Worm (Caenorhabditis elegans) whole organism, L4 larva: ENCODE data around the gene Y49F6B.19.
A peak's percentile ranks its signal among the peaks of the same experiment; 100 is the strongest.

Source experiments
- F37D6.2 ChIP-seq: sonication (generic microtip); optimal IDR thresholded peaks from 2 replicates; lab custom pipeline; 2016; ENCODE audit warnings: mild to moderate bottlenecking, missing genetic modification characterization, missing compliant biosample characterization
- F44E2.7 ChIP-seq: fragments of 200-800 bp; sonication (Bioruptor generic); IDR thresholded peaks from 2 replicates; pipeline ENCODE4 v2.1.2; 2022; ENCODE audit warnings: missing genetic modification characterization, missing compliant biosample characterization
- F49E8.2 ChIP-seq: sonication (generic microtip); optimal IDR thresholded peaks from 2 replicates; lab custom pipeline; 2016; ENCODE audit warnings: missing compliant biosample characterization, mild to moderate bottlenecking, missing genetic modification characterization, borderline replicate concordance
- R02D3.7 ChIP-seq: fragments of 150-350 bp; sonication (generic microtip); optimal IDR thresholded peaks from 3 replicates; lab custom pipeline; 2014; ENCODE audit warnings: missing biosample characterization, missing genetic modification characterization
- T20F7.1 ChIP-seq: fragments of 200-800 bp; sonication (Bioruptor generic); optimal IDR thresholded peaks from 2 replicates; lab custom pipeline; 2018; ENCODE audit warnings: mild to moderate bottlenecking, missing genetic modification characterization, missing compliant biosample characterization
- Y5F2A.4 ChIP-seq: fragments of 200-800 bp; sonication (Bioruptor generic); optimal IDR thresholded peaks from 2 replicates; lab custom pipeline; 2018; ENCODE audit warnings: mild to moderate bottlenecking, missing genetic modification characterization, missing compliant biosample characterization
- Y75B8A.6 ChIP-seq: fragments of 200-800 bp; sonication (Bioruptor generic); IDR thresholded peaks from 2 replicates; pipeline ENCODE4 v1.3.6; 2022; ENCODE audit warnings: missing genetic modification reagents, missing genetic modification characterization, missing compliant biosample characterization
- ZK546.5 ChIP-seq, 2 experiments: sonication (generic microtip); optimal IDR thresholded peaks; 2 replicates each; lab custom pipeline; 2017; ENCODE audit warnings: missing biosample characterization in 2 of 2, missing genetic modification characterization in 2 of 2
- aly-2 ChIP-seq: sonication (generic microtip); optimal IDR thresholded peaks from 2 replicates; lab custom pipeline; 2018; ENCODE audit warnings: missing biosample characterization, missing genetic modification characterization
- ama-1 ChIP-seq: fragments of 150-350 bp; optimal IDR thresholded peaks from 2 replicates; lab custom pipeline; 2014; ENCODE audit warnings: inconsistent platforms, mixed read lengths
- attf-4 ChIP-seq: sonication (generic microtip); optimal IDR thresholded peaks from 3 replicates; lab custom pipeline; 2017; ENCODE audit warnings: missing biosample characterization, missing genetic modification characterization
- ceh-20 ChIP-seq: fragments of 200-800 bp; sonication (Bioruptor generic); IDR thresholded peaks from 2 replicates; pipeline ENCODE4 v1.3.6; 2022; ENCODE audit warnings: missing genetic modification reagents, missing genetic modification characterization, missing compliant biosample characterization
- ceh-44 ChIP-seq: fragments of 200-800 bp; sonication (Bioruptor generic); IDR thresholded peaks from 2 replicates; pipeline ENCODE4 v1.3.6; 2022; ENCODE audit warnings: missing genetic modification reagents, missing genetic modification characterization, missing compliant biosample characterization
- ceh-62 ChIP-seq: sonication (generic microtip); optimal IDR thresholded peaks from 2 replicates; lab custom pipeline; 2017; ENCODE audit warnings: missing biosample characterization, missing genetic modification characterization
- ceh-82 ChIP-seq: sonication (generic microtip); optimal IDR thresholded peaks from 2 replicates; lab custom pipeline; 2017; ENCODE audit warnings: missing biosample characterization, missing genetic modification characterization
- ces-1 ChIP-seq: fragments of 150-350 bp; sonication (generic microtip); optimal IDR thresholded peaks from 4 replicates; lab custom pipeline; 2014; ENCODE audit warnings: missing biosample characterization, missing genetic modification reagents, missing genetic modification characterization
- dmd-6 ChIP-seq: fragments of 200-800 bp; sonication (Bioruptor generic); IDR thresholded peaks from 2 replicates; pipeline ENCODE4 v1.3.6; 2022; ENCODE audit warnings: missing genetic modification reagents, missing genetic modification characterization, missing compliant biosample characterization
- dve-1 ChIP-seq: sonication (generic microtip); optimal IDR thresholded peaks from 2 replicates; lab custom pipeline; 2017; ENCODE audit warnings: antibody characterized with exemption, mild to moderate bottlenecking, missing genetic modification characterization, missing compliant biosample characterization; ENCODE audit not compliant: insufficient read depth
- egl-43 ChIP-seq: fragments of 200-800 bp; sonication (Bioruptor generic); IDR thresholded peaks from 2 replicates; pipeline ENCODE4 v1.3.6; 2022; ENCODE audit warnings: missing genetic modification reagents, missing genetic modification characterization, missing compliant biosample characterization
- fkh-10 ChIP-seq: fragments of 150-350 bp; optimal IDR thresholded peaks from 2 replicates; lab custom pipeline; 2014; ENCODE audit warnings: missing biosample characterization, missing genetic modification reagents, missing genetic modification characterization
- fos-1 ChIP-seq: fragments of 150-350 bp; optimal IDR thresholded peaks from 2 replicates; lab custom pipeline; 2014; ENCODE audit warnings: missing biosample characterization, missing genetic modification characterization
- gei-8 ChIP-seq: fragments of 200-800 bp; sonication (Bioruptor generic); optimal IDR thresholded peaks from 2 replicates; lab custom pipeline; 2018; ENCODE audit warnings: mild to moderate bottlenecking, missing genetic modification characterization, missing compliant biosample characterization
- hif-1 ChIP-seq, 2 experiments: sonication (generic microtip); optimal IDR thresholded peaks; 2 replicates each; lab custom pipeline; 2016 to 2017; ENCODE audit warnings: missing compliant biosample characterization in 2 of 2, missing genetic modification characterization in 2 of 2, missing genetic modification reagents in 2 of 2, missing genotype in 2 of 2, mild to moderate bottlenecking in 1 of 2
- hlh-11 ChIP-seq: fragments of 200-800 bp; sonication (Bioruptor generic); optimal IDR thresholded peaks from 2 replicates; lab custom pipeline; 2018; ENCODE audit warnings: mild to moderate bottlenecking, missing genetic modification characterization, missing compliant biosample characterization
- hlh-30 ChIP-seq: sonication (generic microtip); optimal IDR thresholded peaks from 2 replicates; lab custom pipeline; 2017; ENCODE audit warnings: antibody characterized with exemption, mild to moderate bottlenecking, missing genetic modification characterization, missing compliant biosample characterization; ENCODE audit not compliant: insufficient read depth
- hmg-1.1 ChIP-seq: fragments of 200-800 bp; sonication (Bioruptor generic); IDR thresholded peaks from 2 replicates; pipeline ENCODE4 v1.3.6; 2022; ENCODE audit warnings: missing genetic modification reagents, missing genetic modification characterization, missing compliant biosample characterization
- lin-13 ChIP-seq: fragments of 150-350 bp; optimal IDR thresholded peaks from 2 replicates; lab custom pipeline; 2014; ENCODE audit warnings: missing biosample characterization, missing genetic modification reagents, missing genetic modification characterization
- lin-29 ChIP-seq: fragments of 200-800 bp; sonication (Bioruptor generic); IDR thresholded peaks from 2 replicates; pipeline ENCODE4 v1.3.6; 2022; ENCODE audit warnings: missing genetic modification reagents, missing genetic modification characterization, missing compliant biosample characterization
- lin-39 ChIP-seq: fragments of 150-350 bp; optimal IDR thresholded peaks from 2 replicates; lab custom pipeline; 2014; ENCODE audit warnings: missing biosample characterization, missing genetic modification reagents, missing genetic modification characterization
- mep-1 ChIP-seq: fragments of 150-350 bp; sonication (generic microtip); optimal IDR thresholded peaks from 3 replicates; lab custom pipeline; 2014; ENCODE audit warnings: missing biosample characterization, missing genetic modification characterization
- nhr-102 ChIP-seq: sonication (generic microtip); optimal IDR thresholded peaks from 2 replicates; lab custom pipeline; 2016; ENCODE audit warnings: mild to moderate bottlenecking, missing genetic modification characterization, moderate library complexity, missing compliant biosample characterization
- nhr-11 ChIP-seq: fragments of 150-350 bp; optimal IDR thresholded peaks from 2 replicates; lab custom pipeline; 2014; ENCODE audit warnings: missing biosample characterization, missing genetic modification characterization
- nhr-237 ChIP-seq: sonication (generic microtip); optimal IDR thresholded peaks from 2 replicates; lab custom pipeline; 2017; ENCODE audit warnings: missing biosample characterization, missing genetic modification characterization
- nhr-25 ChIP-seq: sonication (generic microtip); optimal IDR thresholded peaks from 2 replicates; lab custom pipeline; 2017; ENCODE audit warnings: missing genetic modification characterization, mild to moderate bottlenecking, missing compliant biosample characterization, antibody characterized with exemption, moderate library complexity, borderline replicate concordance; ENCODE audit not compliant: insufficient read depth
- nhr-41 ChIP-seq: fragments of 200-800 bp; sonication (Bioruptor generic); IDR thresholded peaks from 2 replicates; pipeline ENCODE4 v1.3.6; 2022; ENCODE audit warnings: missing genetic modification reagents, missing genetic modification characterization, missing compliant biosample characterization
- nhr-6 ChIP-seq: fragments of 150-350 bp; optimal IDR thresholded peaks from 2 replicates; lab custom pipeline; 2014; ENCODE audit warnings: missing biosample characterization, missing genetic modification characterization
- nhr-76 ChIP-seq: fragments of 150-350 bp; optimal IDR thresholded peaks from 2 replicates; lab custom pipeline; 2014; ENCODE audit warnings: missing biosample characterization, missing genetic modification characterization
- pha-4 ChIP-seq, 2 experiments: fragments of 150-350 bp in 1 of 2; fragments of 200-800 bp in 1 of 2; sonication (Bioruptor generic) in 1 of 2; IDR thresholded peaks in 1 of 2; optimal IDR thresholded peaks in 1 of 2; 2 replicates each; pipeline versions ENCODE4 v1.3.6 to Lab custom; 2014 to 2022; ENCODE audit warnings: missing genetic modification characterization in 2 of 2, missing genetic modification reagents in 2 of 2, missing biosample characterization in 1 of 2, missing compliant biosample characterization in 1 of 2
- pqm-1 ChIP-seq: sonication (generic microtip); optimal IDR thresholded peaks from 2 replicates; lab custom pipeline; 2017; ENCODE audit warnings: missing biosample characterization, missing genetic modification characterization
- saeg-2 ChIP-seq: fragments of 200-800 bp; sonication (Bioruptor generic); IDR thresholded peaks from 2 replicates; pipeline ENCODE4 v1.3.6; 2022; ENCODE audit warnings: missing genetic modification reagents, missing genetic modification characterization, missing compliant biosample characterization
- set-16 ChIP-seq: fragments of 200-800 bp; sonication (Bioruptor generic); IDR thresholded peaks from 2 replicates; pipeline ENCODE4 v1.3.6; 2022; ENCODE audit warnings: missing genetic modification reagents, missing genetic modification characterization, missing compliant biosample characterization
- snpc-1.2 ChIP-seq: fragments of 200-800 bp; sonication (Bioruptor generic); IDR thresholded peaks from 2 replicates; pipeline ENCODE4 v1.3.6; 2022; ENCODE audit warnings: missing genetic modification reagents, missing genetic modification characterization, missing compliant biosample characterization
- snpc-4 ChIP-seq: fragments of 150-350 bp; optimal IDR thresholded peaks from 2 replicates; lab custom pipeline; 2014; ENCODE audit warnings: missing biosample characterization, missing genetic modification characterization
- spr-3 ChIP-seq: fragments of 200-800 bp; sonication (Bioruptor generic); optimal IDR thresholded peaks from 2 replicates; lab custom pipeline; 2018; ENCODE audit warnings: mild to moderate bottlenecking, missing genetic modification characterization, missing compliant biosample characterization
- tag-97 ChIP-seq: fragments of 200-800 bp; sonication (Bioruptor generic); IDR thresholded peaks from 2 replicates; pipeline ENCODE4 v1.3.6; 2022; ENCODE audit warnings: missing genetic modification characterization, missing compliant biosample characterization
- unc-130 ChIP-seq: sonication (generic microtip); optimal IDR thresholded peaks from 2 replicates; lab custom pipeline; 2016; ENCODE audit warnings: missing genetic modification reagents, missing genetic modification characterization, missing compliant biosample characterization
- unc-39 ChIP-seq: sonication (generic microtip); optimal IDR thresholded peaks from 2 replicates; lab custom pipeline; 2017; ENCODE audit warnings: missing biosample characterization, missing genetic modification characterization
- zag-1 ChIP-seq: fragments of 150-350 bp; optimal IDR thresholded peaks from 2 replicates; lab custom pipeline; 2014; ENCODE audit warnings: missing biosample characterization, missing genetic modification characterization
- zfp-3 ChIP-seq: fragments of 200-800 bp; sonication (Bioruptor generic); conservative IDR thresholded peaks from 2 replicates; pipeline ENCODE4 v1.3.6; 2022; ENCODE audit warnings: missing genetic modification reagents, missing genetic modification characterization, missing compliant biosample characterization
- ztf-7 ChIP-seq: fragments of 150-350 bp; optimal IDR thresholded peaks from 2 replicates; lab custom pipeline; 2014; ENCODE audit warnings: missing biosample characterization, missing genetic modification characterization

Gene Y49F6B.19

ce11 chrII:3518961-3519544 is 6.9 kb upstream of the Y49F6B.19 start, which contains the start of gene clec-126 (continued):
- TF ChIP-seq spr-3 (GFP tag; lab: Kevin White, UChicago): peak; percentile 38
- TF ChIP-seq ceh-82 (tag; lab: Kevin White, UChicago): no peak
- no peak for TF ChIP-seq nhr-25 (tag; lab: Kevin White, UChicago)
- TF ChIP-seq gei-8 (GFP tag; lab: Kevin White, UChicago): peak; percentile 46
- TF ChIP-seq F44E2.7 (GFP tag; lab: Robert Waterston, UW): no peak
- peak; percentile 89 for TF ChIP-seq nhr-102 (tag; lab: Kevin White, UChicago)
- no peak; the same call in 1 of the 2 replicates for TF ChIP-seq nhr-41
- peak; percentile 59 for TF ChIP-seq ztf-7 (tag; lab: Kevin White, UChicago)
- no peak for TF ChIP-seq zag-1
- no peak for TF ChIP-seq lin-39 (tag; lab: Kevin White, UChicago)
- no peak for TF ChIP-seq ceh-62 (tag; lab: Kevin White, UChicago)
- peak; percentile 12 for TF ChIP-seq snpc-4 (tag; lab: Kevin White, UChicago)
- TF ChIP-seq dmd-6 (GFP tag; lab: Robert Waterston, UW): peak; percentile 64
- no peak for TF ChIP-seq T20F7.1 (GFP tag; lab: Kevin White, UChicago)
- TF ChIP-seq Y5F2A.4 (GFP tag; lab: Kevin White, UChicago): peak; percentile 71
- TF ChIP-seq hif-1 (tag; optimal IDR thresholded peaks at IDR 0.05; lab: Kevin White, UChicago): peak in 1 of 2 experiments; percentile 45
- 0 out of 2 replicates have a peak, but pooled peaks have one; percentile 10 for TF ChIP-seq lin-29 (GFP tag; lab: Robert Waterston, UW)
- TF ChIP-seq ceh-20 (GFP tag; lab: Robert Waterston, UW): peak; percentile 64
- TF ChIP-seq fkh-10 (GFP tag; lab: Kevin White, UChicago): peak; percentile 30
- TF ChIP-seq ceh-44 (GFP tag; lab: Robert Waterston, UW): peak; percentile 51; the same call in 1 of the 2 replicates
- no peak for TF ChIP-seq ama-1 (lab: Kevin White, UChicago)
- TF ChIP-seq saeg-2 (GFP tag; lab: Robert Waterston, UW): no peak
- TF ChIP-seq F49E8.2: peak; percentile 65
- TF ChIP-seq R02D3.7 (tag; lab: Kevin White, UChicago): no peak
- TF ChIP-seq set-16: peak; percentile 43; the same call in 1 of the 2 replicates
- no peak for TF ChIP-seq fos-1 (tag; lab: Kevin White, UChicago)
- TF ChIP-seq pha-4 (GFP tag; IDR thresholded peaks at IDR 0.05; lab: Robert Waterston, UW): peak; percentile 74; the same call in 1 of the 2 replicates
- peak; percentile 27 for TF ChIP-seq pha-4 (tag; optimal IDR thresholded peaks at IDR 0.05; lab: Kevin White, UChicago)
- TF ChIP-seq hlh-11: peak; percentile 84
- TF ChIP-seq pqm-1 (tag; lab: Kevin White, UChicago): no peak
- TF ChIP-seq egl-43 (GFP tag; lab: Robert Waterston, UW): peak; percentile 91
- no peak for TF ChIP-seq aly-2 (tag; lab: Kevin White, UChicago)
- TF ChIP-seq snpc-1.2 (GFP tag; lab: Robert Waterston, UW): peak; percentile 73
- TF ChIP-seq tag-97: no peak
- TF ChIP-seq attf-4 (tag; lab: Kevin White, UChicago): no peak
- no peak for TF ChIP-seq unc-39
- TF ChIP-seq Y75B8A.6 (GFP tag; lab: Robert Waterston, UW): no peak; the same call in 1 of the 2 replicates
- TF ChIP-seq nhr-237 (tag; lab: Kevin White, UChicago): no peak
- no peak for TF ChIP-seq nhr-76
- TF ChIP-seq lin-13: peak; percentile 91
- no peak for TF ChIP-seq ZK546.5 (tag; optimal IDR thresholded peaks at IDR 0.05; lab: Kevin White, UChicago)
- peak; percentile 99 for TF ChIP-seq dve-1 (tag; lab: Kevin White, UChicago)
- TF ChIP-seq zfp-3 (GFP tag; lab: Robert Waterston, UW): 0 out of 2 replicates have a peak, but pooled peaks have one; percentile 11
- TF ChIP-seq ces-1: no peak
- peak; percentile 84 for TF ChIP-seq hmg-1.1
- TF ChIP-seq hlh-30 (tag; lab: Kevin White, UChicago): peak; percentile 85
- peak; percentile 68 for TF ChIP-seq unc-130 (GFP tag; lab: Kevin White, UChicago)
- peak; percentile 88 for TF ChIP-seq mep-1 (tag; lab: Kevin White, UChicago)
- no peak for TF ChIP-seq nhr-11
- TF ChIP-seq F37D6.2 (tag; lab: Kevin White, UChicago): peak; percentile 63
- no peak for TF ChIP-seq nhr-6
